Worm (Caenorhabditis elegans): Measurements from ENCODE around the gene gldi-2.

gldi-2 gene

DNA sequence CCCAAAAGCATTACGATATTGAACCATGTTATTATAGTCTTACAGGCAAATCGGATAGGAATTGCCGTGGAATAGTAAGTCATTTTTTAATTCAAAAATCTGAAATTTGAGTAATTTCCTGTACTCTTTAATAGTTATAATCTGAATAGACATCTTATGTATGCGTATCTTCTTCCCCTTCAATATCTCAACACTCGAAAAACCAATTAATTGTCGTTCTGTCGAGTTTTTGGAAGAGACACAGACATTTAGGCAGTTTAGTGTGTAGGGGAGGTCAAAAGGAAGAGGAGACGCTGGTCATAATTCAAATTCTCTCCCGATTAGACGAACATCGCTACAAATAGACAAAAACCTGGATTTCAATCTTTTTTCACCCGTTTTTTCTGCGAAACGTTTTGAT lies 52.3 kb downstream of the gldi-2 start (continued):
- TF ChIP-seq ZK546.5 (tag; optimal IDR thresholded peaks at IDR 0.05) = no peak
- no peak for TF ChIP-seq ceh-82 (tag; optimal IDR thresholded peaks at IDR 0.05)

DNA sequence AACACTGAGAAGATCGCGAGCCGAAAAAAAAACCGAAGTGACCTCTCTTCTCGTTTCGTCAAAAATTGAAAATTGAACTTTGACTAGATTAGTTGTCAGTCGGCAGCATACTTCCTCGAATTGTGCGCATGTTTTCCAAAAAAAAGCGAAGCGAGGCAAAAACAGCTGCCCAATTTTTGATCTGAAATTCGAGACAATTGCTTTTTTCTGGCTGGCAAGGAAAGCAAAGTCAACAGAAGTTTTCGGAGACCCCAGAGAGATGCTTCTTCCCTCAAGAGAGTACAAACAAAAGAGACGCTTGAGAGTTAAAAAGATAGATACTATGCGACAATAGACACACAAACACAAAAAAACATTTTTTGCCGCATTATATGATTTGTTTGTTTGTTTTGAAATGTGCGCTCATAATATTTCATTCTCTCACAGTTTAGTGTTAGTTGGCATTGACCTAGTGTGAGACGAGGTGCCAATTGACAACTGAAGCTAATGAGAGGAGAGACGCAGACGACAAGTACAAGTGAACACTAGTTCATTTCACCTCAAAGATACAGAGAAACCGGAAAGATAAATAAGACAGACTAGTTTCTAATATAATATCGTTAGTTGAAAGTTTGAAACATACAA lies 52.9 kb downstream of the gldi-2 start:
- no peak for TF ChIP-seq ztf-11 (tag; optimal IDR thresholded peaks at IDR 0.05)
- TF ChIP-seq mml-1 (tag; optimal IDR thresholded peaks at IDR 0.05) = no peak
- no peak for TF ChIP-seq aly-2 (tag; optimal IDR thresholded peaks at IDR 0.05)
- TF ChIP-seq nhr-12 (tag; optimal IDR thresholded peaks at IDR 0.05) = no peak
- TF ChIP-seq unc-62 (GFP tag; optimal IDR thresholded peaks at IDR 0.05) = peak; percentile 46
- no peak for TF ChIP-seq fos-1 (tag; optimal IDR thresholded peaks at IDR 0.05)
- no peak for TF ChIP-seq nhr-76 (tag; optimal IDR thresholded peaks at IDR 0.05)
- TF ChIP-seq egl-5 (tag; optimal IDR thresholded peaks at IDR 0.05) = no peak
- TF ChIP-seq nhr-11 (tag; optimal IDR thresholded peaks at IDR 0.05) = no peak
- TF ChIP-seq ceh-28 (tag; optimal IDR thresholded peaks at IDR 0.05) = no peak
- TF ChIP-seq skn-1 (tag; optimal IDR thresholded peaks at IDR 0.05) = no peak
- TF ChIP-seq nhr-23 (tag; optimal IDR thresholded peaks at IDR 0.05) = peak; percentile 47
- TF ChIP-seq hmg-11 (tag; optimal IDR thresholded peaks at IDR 0.05) = no peak
- peak; percentile 73 for TF ChIP-seq nhr-25 (tag; optimal IDR thresholded peaks at IDR 0.05)
- TF ChIP-seq R02D3.7 (tag; optimal IDR thresholded peaks at IDR 0.05) = no peak
- no peak for TF ChIP-seq nfya-1 (tag; optimal IDR thresholded peaks at IDR 0.05; ENCODE audit: insufficient read depth)
- peak; percentile 95 for TF ChIP-seq egl-27 (tag; optimal IDR thresholded peaks at IDR 0.05)
- TF ChIP-seq mdl-1 (tag; optimal IDR thresholded peaks at IDR 0.05) = no peak
- no peak for TF ChIP-seq unc-39 (tag; optimal IDR thresholded peaks at IDR 0.05)
- TF ChIP-seq eor-1 (tag; optimal IDR thresholded peaks at IDR 0.05) = no peak
- TF ChIP-seq ceh-82 (tag; optimal IDR thresholded peaks at IDR 0.05) = no peak
- no peak for TF ChIP-seq ceh-16 (tag; optimal IDR thresholded peaks at IDR 0.05)
- TF ChIP-seq nhr-77 (tag; optimal IDR thresholded peaks at IDR 0.05) = no peak
- no peak for TF ChIP-seq jun-1 (tag; optimal IDR thresholded peaks at IDR 0.05)
- peak; percentile 95 for TF ChIP-seq pha-4 (tag; optimal IDR thresholded peaks at IDR 0.05)
- TF ChIP-seq sea-2 (GFP tag; optimal IDR thresholded peaks at IDR 0.05) = no peak

DNA sequence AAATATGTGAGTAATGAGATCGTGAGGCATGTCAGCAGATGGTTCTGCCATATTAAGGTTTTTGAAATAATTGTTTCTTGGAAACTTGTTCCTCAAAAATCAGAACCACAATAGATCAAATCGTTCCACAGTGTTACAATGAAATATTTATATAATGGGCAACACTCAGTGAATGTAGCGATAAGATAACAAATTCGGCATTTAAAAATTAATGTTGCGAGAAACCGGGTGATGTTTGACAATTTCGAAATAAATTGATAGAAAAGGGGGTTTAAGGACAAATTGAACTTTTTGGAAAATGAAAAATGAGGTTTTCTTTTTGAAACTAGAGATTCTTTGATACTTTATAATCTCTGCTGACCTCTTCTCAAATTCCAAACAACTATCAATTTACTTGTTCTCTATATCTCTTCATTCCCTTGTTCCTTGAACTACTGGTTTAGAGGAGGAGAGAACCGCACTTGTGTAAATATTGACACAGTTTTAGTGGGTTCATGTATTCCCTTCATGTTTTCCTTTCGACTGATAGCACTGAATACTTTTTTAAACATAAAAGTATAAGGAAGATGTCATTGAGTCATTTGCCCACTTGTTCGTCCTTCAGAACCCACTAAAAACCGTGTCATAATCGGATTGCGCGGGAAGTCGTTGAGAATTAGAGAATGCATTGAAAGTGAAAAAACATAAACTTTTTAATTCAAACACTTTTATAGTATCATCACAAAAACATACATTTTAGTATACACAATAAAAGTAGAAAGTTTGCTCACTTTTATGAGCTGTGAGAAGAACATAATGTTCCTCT lies 53.7 kb downstream of the gldi-2 start:
- TF ChIP-seq elt-2 (tag; optimal IDR thresholded peaks at IDR 0.05) = peak; percentile 67
- peak; percentile 42 for TF ChIP-seq nhr-25 (tag; optimal IDR thresholded peaks at IDR 0.05)
- peak; percentile 9 for TF ChIP-seq jun-1 (tag; optimal IDR thresholded peaks at IDR 0.05)
- TF ChIP-seq pha-4 (tag; optimal IDR thresholded peaks at IDR 0.05) = peak; percentile 98
- TF ChIP-seq nhr-23 (tag; optimal IDR thresholded peaks at IDR 0.05) = peak; percentile 35
- no peak for TF ChIP-seq elt-1 (tag; optimal IDR thresholded peaks at IDR 0.05)

All from whole organism, L3 larva.